Fruit fly (Drosophila melanogaster) whole organism, adult: ENCODE data around the gene ds.

ENCODE experiments used
- CG11617 ChIP-seq: fragments of 200-800 bp; sonication (Bioruptor generic); optimal IDR thresholded peaks from 2 replicates; lab custom pipeline; 2017; ENCODE audit warnings: mild to moderate bottlenecking, missing biosample characterization, missing genetic modification reagents, missing genetic modification characterization
- CG12768 ChIP-seq: fragments of 200-800 bp; sonication (Bioruptor generic); optimal IDR thresholded peaks from 2 replicates; lab custom pipeline; 2017; ENCODE audit warnings: missing biosample characterization, missing genetic modification characterization, mild to moderate bottlenecking, moderate library complexity, missing genetic modification reagents
- CG14711 ChIP-seq: fragments of 200-800 bp; sonication (Bioruptor generic); optimal IDR thresholded peaks from 2 replicates; lab custom pipeline; 2018; ENCODE audit warnings: missing biosample characterization, mild to moderate bottlenecking, missing genetic modification characterization, moderate library complexity
- CG1620 ChIP-seq: fragments of 200-800 bp; sonication (Bioruptor generic); optimal IDR thresholded peaks from 2 replicates; lab custom pipeline; 2016; ENCODE audit warnings: missing biosample characterization, missing genetic modification characterization
- CG33017 ChIP-seq: fragments of 200-800 bp; sonication (Bioruptor generic); optimal IDR thresholded peaks from 2 replicates; lab custom pipeline; 2018; ENCODE audit warnings: missing biosample characterization, mild to moderate bottlenecking, missing genetic modification characterization, moderate library complexity
- CG5204 ChIP-seq: fragments of 200-800 bp; sonication (Bioruptor generic); optimal IDR thresholded peaks from 2 replicates; lab custom pipeline; 2016; ENCODE audit warnings: missing biosample characterization, missing genetic modification characterization
- CG7045 ChIP-seq: fragments of 200-800 bp; sonication (Bioruptor generic); optimal IDR thresholded peaks from 2 replicates; lab custom pipeline; 2017; ENCODE audit warnings: missing biosample characterization, mild to moderate bottlenecking, missing genetic modification characterization
- CG7101 ChIP-seq: fragments of 200-800 bp; sonication (Bioruptor generic); optimal IDR thresholded peaks from 2 replicates; lab custom pipeline; 2018; ENCODE audit warnings: missing biosample characterization, mild to moderate bottlenecking, missing genetic modification characterization, moderate library complexity
- Clk ChIP-seq: fragments of 200-800 bp; sonication (Bioruptor generic); optimal IDR thresholded peaks from 2 replicates; lab custom pipeline; 2017; ENCODE audit warnings: missing biosample characterization, missing genetic modification characterization
- Crg-1 ChIP-seq: fragments of 200-800 bp; sonication (Bioruptor generic); optimal IDR thresholded peaks from 2 replicates; lab custom pipeline; 2016; ENCODE audit warnings: missing biosample characterization, missing genetic modification characterization
- Hr96 ChIP-seq: fragments of 200-800 bp; sonication (Bioruptor generic); optimal IDR thresholded peaks from 2 replicates; lab custom pipeline; 2016; ENCODE audit warnings: missing biosample characterization, missing genetic modification characterization
- Mnt ChIP-seq: fragments of 200-800 bp; sonication (Bioruptor generic); optimal IDR thresholded peaks from 2 replicates; lab custom pipeline; 2016; ENCODE audit warnings: missing biosample characterization, mild to moderate bottlenecking, missing genetic modification characterization
- bab1 ChIP-seq: fragments of 200-800 bp; sonication (Bioruptor generic); optimal IDR thresholded peaks from 3 replicates; lab custom pipeline; 2019; ENCODE audit warnings: missing biosample characterization, mild to moderate bottlenecking, missing genetic modification characterization, moderate library complexity
- cic ChIP-seq: fragments of 200-800 bp; sonication (Bioruptor generic); optimal IDR thresholded peaks from 2 replicates; lab custom pipeline; 2017; ENCODE audit warnings: missing biosample characterization, mild to moderate bottlenecking, missing genetic modification characterization, moderate library complexity
- cnc ChIP-seq, 2 experiments: fragments of >200 bp; optimal IDR thresholded peaks; 2 replicates each; lab custom pipeline; 2017
- kay ChIP-seq: fragments of 200-800 bp; sonication (Bioruptor generic); peaks from one replicate; lab custom pipeline; 2016; ENCODE audit warnings: missing biosample characterization, missing genetic modification characterization, borderline replicate concordance
- ovo ChIP-seq: fragments of 200-800 bp; sonication (Bioruptor generic); optimal IDR thresholded peaks from 2 replicates; lab custom pipeline; 2016; ENCODE audit warnings: missing biosample characterization, missing genetic modification characterization
- pad ChIP-seq: fragments of 200-800 bp; sonication (Bioruptor generic); optimal IDR thresholded peaks from 3 replicates; lab custom pipeline; 2017; ENCODE audit warnings: missing biosample characterization, missing genetic modification characterization, mild to moderate bottlenecking, moderate library complexity, missing genetic modification reagents
- tj ChIP-seq: fragments of 200-800 bp; sonication (Bioruptor generic); optimal IDR thresholded peaks from 3 replicates; lab custom pipeline; 2017; ENCODE audit warnings: missing biosample characterization, mild to moderate bottlenecking, missing genetic modification characterization, moderate library complexity
- toe ChIP-seq: fragments of 200-800 bp; sonication (Bioruptor generic); optimal IDR thresholded peaks from 2 replicates; lab custom pipeline; 2016; ENCODE audit warnings: missing biosample characterization, missing genetic modification characterization

ds gene

DNA sequence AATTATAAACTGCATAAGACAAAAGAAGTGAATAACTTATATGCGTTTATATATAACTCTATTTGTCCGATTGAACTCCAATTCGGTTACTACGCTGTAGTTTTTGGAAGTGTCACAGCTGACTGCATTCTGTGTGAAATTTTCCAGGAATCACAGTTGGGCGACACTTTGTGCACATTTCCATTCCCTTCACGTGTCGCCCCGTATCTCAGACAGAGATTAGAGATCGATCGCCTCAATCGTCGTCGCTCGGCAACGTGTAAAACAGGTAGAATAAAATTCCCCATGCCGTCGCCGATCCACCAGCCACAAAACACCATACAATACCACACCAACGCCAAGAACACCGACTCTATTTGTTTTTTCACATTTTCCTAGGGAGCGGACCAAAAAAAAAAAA is 1.6 kb downstream of the ds start:
- TF ChIP-seq CG1620 (GFP tag; lab: Kevin White, UChicago) (no peak), cic (GFP tag; lab: Kevin White, UChicago) (no peak), cnc (optimal IDR thresholded peaks at IDR 0.05; lab: Kevin White, UChicago) (no peak), Mnt (no peak), tj (GFP tag; lab: Kevin White, UChicago) (no peak), kay (GFP tag; lab: Kevin White, UChicago) (no peak), toe (GFP tag; lab: Kevin White, UChicago) (no peak)

DNA sequence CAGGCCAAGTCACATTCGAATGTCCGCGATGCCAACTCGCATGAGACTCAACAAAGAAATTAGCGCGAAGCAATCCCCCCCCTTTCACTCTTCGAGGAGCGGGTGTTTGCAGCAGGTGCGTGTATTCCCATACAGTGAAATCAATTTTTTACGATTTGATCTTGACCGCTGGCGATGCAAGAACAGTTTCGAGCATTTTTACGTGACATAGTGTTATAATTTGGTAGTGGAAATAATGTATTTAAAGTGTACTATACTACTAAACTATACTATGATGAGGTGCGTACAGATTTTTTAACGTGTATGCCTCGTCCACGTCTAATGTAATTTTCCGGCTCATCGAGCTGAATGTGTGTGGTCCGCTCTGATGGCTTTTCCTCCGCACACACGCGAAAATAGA is 2.5 kb downstream of the ds start:
- TF ChIP-seq tj (GFP tag; lab: Kevin White, UChicago) (no peak), CG33017 (tag; lab: Kevin White, UChicago) (no peak), CG12768 (GFP tag; lab: Kevin White, UChicago) (no peak), Mnt (no peak), Crg-1 (no peak), CG11617 (GFP tag; lab: Kevin White, UChicago) (no peak), CG1620 (GFP tag; lab: Kevin White, UChicago) (no peak), Hr96 (GFP tag; lab: Kevin White, UChicago) (no peak), bab1 (GFP tag; lab: Kevin White, UChicago) (no peak), CG7045 (GFP tag; lab: Kevin White, UChicago) (no peak), cic (GFP tag; lab: Kevin White, UChicago) (no peak), kay (GFP tag; lab: Kevin White, UChicago) (no peak), pad (GFP tag; lab: Kevin White, UChicago) (no peak), CG5204 (GFP tag; lab: Kevin White, UChicago) (no peak), CG7101 (tag; lab: Kevin White, UChicago) (no peak), Clk (no peak), ovo (GFP tag; lab: Kevin White, UChicago) (no peak), CG14711 (no peak), cnc (optimal IDR thresholded peaks at IDR 0.05; lab: Kevin White, UChicago) (no peak)

DNA sequence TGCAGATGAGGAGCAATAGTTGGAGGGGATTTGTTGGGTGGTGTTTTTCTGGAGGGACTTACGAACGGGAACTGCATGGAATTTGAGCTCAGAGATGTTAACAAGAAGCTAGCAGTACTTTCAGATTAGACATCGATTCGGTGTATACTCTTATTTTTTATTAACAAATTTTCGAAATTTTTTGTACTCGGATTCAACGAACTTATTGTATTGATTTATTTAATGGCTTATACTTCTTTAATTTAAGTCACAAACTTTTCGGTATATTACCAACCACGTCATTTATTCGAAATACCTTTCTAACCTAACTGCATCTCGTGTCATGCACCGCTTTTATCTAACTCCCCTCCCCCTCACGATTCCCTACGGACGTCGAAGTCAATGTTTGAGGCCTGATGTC is 9.6 kb downstream of the ds start:
- no peak for TF ChIP-seq CG11617 (GFP tag; lab: Kevin White, UChicago)
- no peak for TF ChIP-seq CG7045 (GFP tag; lab: Kevin White, UChicago)

DNA sequence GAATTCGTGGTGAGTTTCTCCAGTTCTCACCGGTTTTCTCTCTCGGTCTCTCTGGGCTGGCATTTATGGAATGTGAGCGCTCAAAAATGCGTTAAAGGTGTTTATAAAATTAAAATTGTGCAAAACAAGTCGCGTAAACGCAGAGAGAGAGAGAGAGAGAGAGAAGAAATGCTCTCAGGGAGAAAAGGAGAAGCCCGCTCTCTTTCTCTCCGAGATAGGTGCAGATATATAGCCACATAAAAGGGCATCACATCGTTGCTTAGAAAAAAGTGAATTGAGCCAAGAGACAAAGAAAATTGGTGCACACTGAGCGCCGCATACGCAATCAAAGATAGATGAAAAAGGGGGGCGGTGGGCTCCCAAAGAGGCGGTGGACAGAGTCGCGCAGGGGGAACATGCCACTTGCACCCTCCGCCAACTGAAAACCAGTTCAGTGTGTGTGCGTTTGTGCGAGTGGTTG is 12.9 kb downstream of the ds start:
- no peak for TF ChIP-seq kay (GFP tag; lab: Kevin White, UChicago)
- TF ChIP-seq Clk: no peak
- no peak for TF ChIP-seq CG1620 (GFP tag; lab: Kevin White, UChicago)
- TF ChIP-seq CG33017 (tag; lab: Kevin White, UChicago): no peak
- no peak for TF ChIP-seq toe (GFP tag; lab: Kevin White, UChicago)
- TF ChIP-seq cic (GFP tag; lab: Kevin White, UChicago): no peak
- no peak for TF ChIP-seq Hr96 (GFP tag; lab: Kevin White, UChicago)
- TF ChIP-seq CG11617 (GFP tag; lab: Kevin White, UChicago): no peak
- TF ChIP-seq CG12768 (GFP tag; lab: Kevin White, UChicago): no peak
- TF ChIP-seq tj (GFP tag; lab: Kevin White, UChicago): no peak
- no peak for TF ChIP-seq ovo (GFP tag; lab: Kevin White, UChicago)
- no peak for TF ChIP-seq CG7045 (GFP tag; lab: Kevin White, UChicago)
- no peak for TF ChIP-seq cnc (optimal IDR thresholded peaks at IDR 0.05; lab: Kevin White, UChicago)
- TF ChIP-seq Crg-1: no peak
- TF ChIP-seq pad (GFP tag; lab: Kevin White, UChicago): no peak
- no peak for TF ChIP-seq CG7101 (tag; lab: Kevin White, UChicago)
- TF ChIP-seq bab1 (GFP tag; lab: Kevin White, UChicago): no peak

DNA sequence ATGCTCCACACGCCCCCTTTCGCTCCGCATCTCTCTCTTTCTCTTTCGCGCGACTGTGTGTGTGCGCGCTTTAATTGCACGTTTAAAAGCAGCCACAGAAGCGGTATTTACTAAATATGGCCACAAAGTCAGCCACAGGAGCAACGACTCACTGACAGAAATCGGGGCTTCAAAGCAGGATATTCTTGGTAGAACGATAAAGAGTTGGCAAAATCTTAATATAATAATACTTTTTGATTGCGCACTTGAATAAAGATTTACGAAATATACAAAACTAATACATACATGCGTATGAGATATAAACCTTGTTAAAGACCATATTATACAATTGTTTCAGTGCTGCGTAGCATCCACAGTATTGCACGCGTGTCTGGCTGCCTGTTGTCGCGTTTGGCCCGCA is 14.0 kb downstream of the ds start:
- TF ChIP-seq bab1 (GFP tag; lab: Kevin White, UChicago) (no peak), cnc (optimal IDR thresholded peaks at IDR 0.05; lab: Kevin White, UChicago) (no peak), CG14711 (no peak), toe (GFP tag; lab: Kevin White, UChicago) (no peak), CG5204 (GFP tag; lab: Kevin White, UChicago) (no peak), Hr96 (GFP tag; lab: Kevin White, UChicago) (no peak), CG1620 (GFP tag; lab: Kevin White, UChicago) (no peak)

DNA sequence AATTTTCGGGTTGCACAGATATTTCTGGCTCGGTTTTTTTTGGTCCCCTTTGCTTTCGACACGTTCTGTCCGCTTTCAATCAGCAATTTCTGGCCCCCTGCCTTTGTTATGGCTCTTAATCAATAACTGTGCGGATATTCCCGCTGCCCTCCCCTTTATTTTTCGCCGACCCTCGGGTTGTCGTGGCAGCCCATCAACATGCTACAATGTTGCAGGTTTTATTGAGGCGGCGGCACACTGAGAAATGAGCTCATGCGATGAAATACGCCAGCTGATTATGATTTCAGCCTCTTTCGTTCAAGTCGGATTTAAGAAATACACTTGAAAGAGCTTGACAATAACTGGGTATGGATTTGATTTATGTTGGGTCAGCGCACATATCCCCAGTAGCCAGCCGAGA is 16.7 kb downstream of the ds start:
- TF ChIP-seq CG7101 (tag; lab: Kevin White, UChicago) (no peak), CG1620 (GFP tag; lab: Kevin White, UChicago) (no peak), toe (GFP tag; lab: Kevin White, UChicago) (no peak), Mnt (no peak), CG11617 (GFP tag; lab: Kevin White, UChicago) (no peak), CG7045 (GFP tag; lab: Kevin White, UChicago) (no peak), Clk (no peak), tj (GFP tag; lab: Kevin White, UChicago) (no peak), bab1 (GFP tag; lab: Kevin White, UChicago) (no peak), Hr96 (GFP tag; lab: Kevin White, UChicago) (no peak), pad (GFP tag; lab: Kevin White, UChicago) (no peak), CG14711 (no peak), CG33017 (tag; lab: Kevin White, UChicago) (no peak), ovo (GFP tag; lab: Kevin White, UChicago) (no peak), CG12768 (GFP tag; lab: Kevin White, UChicago) (no peak), kay (GFP tag; lab: Kevin White, UChicago) (no peak), Crg-1 (no peak), cnc (optimal IDR thresholded peaks at IDR 0.05; lab: Kevin White, UChicago) (no peak), cic (GFP tag; lab: Kevin White, UChicago) (no peak), CG5204 (GFP tag; lab: Kevin White, UChicago) (no peak)
